Fruit fly (Drosophila melanogaster): ENCODE results near the gene hec.

Gene hec

DNA sequence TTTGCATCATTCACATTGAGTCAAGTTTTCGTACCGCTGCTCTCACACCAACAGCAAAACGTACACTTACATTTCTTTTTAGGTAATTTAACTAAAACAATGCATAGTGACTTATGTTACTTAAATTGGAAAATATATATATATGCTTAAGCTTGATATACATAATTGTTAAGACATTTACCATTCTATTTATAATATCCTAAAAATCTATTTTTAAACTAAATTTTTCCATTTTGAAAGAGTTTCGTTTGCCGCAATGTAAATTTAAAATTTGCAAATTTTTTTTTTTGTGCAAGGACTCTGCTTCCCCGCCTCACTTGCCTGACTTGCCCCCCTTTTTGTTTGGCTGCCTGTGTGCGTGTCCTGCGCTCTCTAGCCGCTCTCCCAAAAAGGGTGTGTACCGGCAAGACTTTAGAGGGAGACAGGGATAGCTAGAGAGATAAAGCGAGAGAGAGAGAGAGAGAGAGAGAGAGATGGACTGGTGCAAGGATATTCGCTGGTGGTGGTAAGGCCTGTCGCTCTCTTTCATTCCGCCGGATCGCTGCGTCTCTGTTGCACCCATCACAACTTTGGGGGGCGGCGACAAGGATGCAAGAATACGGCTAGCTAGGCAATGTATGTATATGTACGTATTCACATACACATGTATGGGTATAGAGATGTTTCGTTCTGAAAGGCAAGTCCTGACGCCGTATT, 19.3 kb downstream of the hec start (continued):
- TF ChIP-seq CG6654 (GFP tag; optimal IDR thresholded peaks at IDR 0.05) (no peak), Dref (GFP tag; IDR thresholded peaks at IDR 0.05) (no peak), CG31224 (GFP tag; IDR thresholded peaks at IDR 0.05) (no peak), CG8765 (GFP tag; IDR thresholded peaks at IDR 0.05) (no peak), gfzf (GFP tag; optimal IDR thresholded peaks at IDR 0.05) (no peak), grau (tag; optimal IDR thresholded peaks at IDR 0.05) (peak; percentile 61), CG4328 (GFP tag; optimal IDR thresholded peaks at IDR 0.05) (no peak), YL-1 (GFP tag; optimal IDR thresholded peaks at IDR 0.05) (no peak), CG8388 (GFP tag; optimal IDR thresholded peaks at IDR 0.05) (peak; percentile 46), Xbp1 (GFP tag; optimal IDR thresholded peaks at IDR 0.05) (no peak), Vsx1 (GFP tag; optimal IDR thresholded peaks at IDR 0.05) (no peak), cad (GFP tag; optimal IDR thresholded peaks at IDR 0.05) (no peak), Fer3 (tag; optimal IDR thresholded peaks at IDR 0.05) (peak; percentile 49), CG6175 (GFP tag; IDR thresholded peaks at IDR 0.05) (no peak), CTCF (GFP tag; optimal IDR thresholded peaks at IDR 0.05) (no peak), ERR (GFP tag; optimal IDR thresholded peaks at IDR 0.05) (no peak), kay (GFP tag; optimal IDR thresholded peaks at IDR 0.05) (no peak), Atf6 (GFP tag; IDR thresholded peaks at IDR 0.05) (peak; percentile 52; the same call in 1 of the 2 replicates), CG4820 (GFP tag; optimal IDR thresholded peaks at IDR 0.05) (no peak), sr (GFP tag; IDR thresholded peaks at IDR 0.05) (no peak), seq (GFP tag; IDR thresholded peaks at IDR 0.05) (peak; percentile 80; the same call in 1 of the 2 replicates), Fer1 (GFP tag; optimal IDR thresholded peaks at IDR 0.05) (peak; percentile 64), unpg (GFP tag; optimal IDR thresholded peaks at IDR 0.05) (peak; percentile 44), crol (GFP tag; IDR thresholded peaks at IDR 0.05) (peak; percentile 46; the same call in 1 of the 2 replicates), CG14965 (GFP tag; optimal IDR thresholded peaks at IDR 0.05; ENCODE audit: borderline replicate concordance) (no peak), vvl (GFP tag; IDR thresholded peaks at IDR 0.05) (peak; percentile 31; the same call in 1 of the 2 replicates), tin (GFP tag; optimal IDR thresholded peaks at IDR 0.05) (no peak), D19A (tag; optimal IDR thresholded peaks at IDR 0.05) (peak; percentile 56), z (GFP tag; IDR thresholded peaks at IDR 0.05) (no peak), ATbp (GFP tag; optimal IDR thresholded peaks at IDR 0.05) (peak; percentile 17), CG32772 (GFP tag; IDR thresholded peaks at IDR 0.05) (0 out of 2 replicates have a peak, but pooled peaks have one; percentile 15), CG17359 (tag; optimal IDR thresholded peaks at IDR 0.05) (peak; percentile 66), dan (GFP tag; IDR thresholded peaks at IDR 0.05) (no peak), CG16863 (GFP tag; optimal IDR thresholded peaks at IDR 0.05) (no peak), dimm (GFP tag; IDR thresholded peaks at IDR 0.05) (no peak), phol (tag; optimal IDR thresholded peaks at IDR 0.05) (peak; percentile 47), Sox100B (GFP tag; optimal IDR thresholded peaks at IDR 0.05) (peak; percentile 59), dmrt11E (tag; optimal IDR thresholded peaks at IDR 0.05) (peak; percentile 17), Ets97D (GFP tag; optimal IDR thresholded peaks at IDR 0.05) (no peak), CG34422 (GFP tag; IDR thresholded peaks at IDR 0.05) (no peak), ken (GFP tag; IDR thresholded peaks at IDR 0.05) (no peak), sc (optimal IDR thresholded peaks at IDR 0.05) (no peak), sc (GFP tag; optimal IDR thresholded peaks at IDR 0.05) (no peak), Doc3 (GFP tag; IDR thresholded peaks at IDR 0.05; ENCODE audit: partially characterized antibody) (no peak), CG14710 (tag; optimal IDR thresholded peaks at IDR 0.05) (peak; percentile 39), CG1233 (GFP tag; optimal IDR thresholded peaks at IDR 0.05) (no peak), cato (GFP tag; optimal IDR thresholded peaks at IDR 0.05; ENCODE audit: borderline replicate concordance) (no peak), CG1024 (GFP tag; IDR thresholded peaks at IDR 0.05) (no peak), CG4282 (GFP tag; optimal IDR thresholded peaks at IDR 0.05) (no peak), lilli (GFP tag; optimal IDR thresholded peaks at IDR 0.05) (no peak), CG8290 (GFP tag; optimal IDR thresholded peaks at IDR 0.05) (no peak), CG8290 (tag; optimal IDR thresholded peaks at IDR 0.05) (no peak)

Data from whole organism, embryonic.